Worm (Caenorhabditis elegans): ENCODE data around the gene W03F9.11.

W03F9.11 gene

DNA sequence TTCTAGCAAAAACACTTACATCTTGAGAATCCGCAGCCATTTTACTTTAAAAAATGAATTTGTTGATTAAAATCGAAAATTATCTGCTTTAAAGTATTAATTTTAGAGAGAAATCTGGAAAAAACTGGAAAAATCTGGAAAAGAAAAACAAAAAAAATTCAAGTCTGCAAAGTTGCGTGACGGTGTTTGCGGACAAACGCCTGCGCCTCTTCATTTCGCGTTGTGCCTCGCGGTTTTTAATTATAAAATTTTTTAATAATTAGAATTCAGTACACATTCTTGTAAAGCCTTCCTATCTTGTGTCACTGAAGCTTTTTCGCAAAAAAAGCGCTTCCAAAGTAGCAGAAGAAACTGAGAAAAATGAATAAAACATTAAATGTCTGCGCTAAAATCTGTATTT lies 14.5 kb downstream of the W03F9.11 start, which contains the start of gene W03F9.1:
Gene W03F9.1 (minus strand): TSS at position 109 of the 400 bp plus-strand sequence.
- TF ChIP-seq lsy-2 (tag; optimal IDR thresholded peaks at IDR 0.05) (peak in 1 of 2 experiments; percentile 71), arid-1 (GFP tag; conservative IDR thresholded peaks at IDR 0.05) (0 out of 2 replicates have a peak, but pooled peaks have one; percentile 32), Y75B8A.6 (GFP tag; IDR thresholded peaks at IDR 0.05) (no peak), gei-8 (GFP tag; optimal IDR thresholded peaks at IDR 0.05) (no peak), spr-1 (tag; optimal IDR thresholded peaks at IDR 0.05) (peak; percentile 35), zag-1 (tag; optimal IDR thresholded peaks at IDR 0.05) (no peak), ceh-20 (GFP tag; IDR thresholded peaks at IDR 0.05) (no peak), zip-2 (tag; optimal IDR thresholded peaks at IDR 0.05) (peak; percentile 30), lin-39 (tag; optimal IDR thresholded peaks at IDR 0.05) (no peak), hif-1 (tag; optimal IDR thresholded peaks at IDR 0.05) (peak in 1 of 2 experiments; percentile 18), F10B5.3 (tag; optimal IDR thresholded peaks at IDR 0.05) (peak; percentile 45), spr-3 (GFP tag; optimal IDR thresholded peaks at IDR 0.05) (no peak), nhr-6 (tag; optimal IDR thresholded peaks at IDR 0.05) (peak; percentile 11), hmg-1.1 (GFP tag; IDR thresholded peaks at IDR 0.05) (peak; percentile 65), snpc-4 (tag; optimal IDR thresholded peaks at IDR 0.05) (no peak), nhr-102 (tag; optimal IDR thresholded peaks at IDR 0.05) (peak; percentile 5), ceh-32 (tag; optimal IDR thresholded peaks at IDR 0.05; ENCODE audit: poor library complexity) (no peak), ceh-28 (tag; optimal IDR thresholded peaks at IDR 0.05) (no peak), vab-7 (GFP tag; IDR thresholded peaks at IDR 0.05) (no peak), unc-130 (GFP tag; optimal IDR thresholded peaks at IDR 0.05) (peak; percentile 39), jun-1 (tag; optimal IDR thresholded peaks at IDR 0.05) (no peak), ZK337.2 (GFP tag; IDR thresholded peaks at IDR 0.05) (no peak), dpl-1 (GFP tag; optimal IDR thresholded peaks at IDR 0.05) (peak; percentile 63), T26A8.4 (GFP tag; IDR thresholded peaks at IDR 0.05) (peak; percentile 58), nhr-25 (tag; optimal IDR thresholded peaks at IDR 0.05; ENCODE audit: borderline replicate concordance, insufficient read depth) (no peak), ztf-11 (tag; optimal IDR thresholded peaks at IDR 0.05) (no peak), mep-1 (tag; optimal IDR thresholded peaks at IDR 0.05) (peak; percentile 77), R02D3.7 (tag; optimal IDR thresholded peaks at IDR 0.05) (no peak), php-3 (GFP tag; IDR thresholded peaks at IDR 0.05) (no peak), Y105C5A.15 (GFP tag; IDR thresholded peaks at IDR 0.05) (no peak), pqm-1 (tag; optimal IDR thresholded peaks at IDR 0.05) (no peak), daf-19 (GFP tag; conservative IDR thresholded peaks at IDR 0.05) (no peak), mdt-29 (GFP tag; IDR thresholded peaks at IDR 0.05) (peak; percentile 74), Y5F2A.4 (GFP tag; optimal IDR thresholded peaks at IDR 0.05) (no peak), skn-1 (tag; optimal IDR thresholded peaks at IDR 0.05) (no peak), madf-9 (GFP tag; conservative IDR thresholded peaks at IDR 0.05) (no peak), dmd-6 (GFP tag; IDR thresholded peaks at IDR 0.05) (peak; percentile 38), duxl-1 (tag; optimal IDR thresholded peaks at IDR 0.05; ENCODE audit: poor library complexity) (peak; percentile 58), mdl-1 (tag; optimal IDR thresholded peaks at IDR 0.05) (no peak), ceh-44 (GFP tag; IDR thresholded peaks at IDR 0.05) (no peak), tag-97 (GFP tag; IDR thresholded peaks at IDR 0.05) (no peak), lin-15B (tag; optimal IDR thresholded peaks at IDR 0.05) (no peak), set-16 (GFP tag; IDR thresholded peaks at IDR 0.05) (no peak), snpc-1.2 (GFP tag; IDR thresholded peaks at IDR 0.05) (no peak), unc-39 (tag; optimal IDR thresholded peaks at IDR 0.05) (no peak), lim-7 (GFP tag; IDR thresholded peaks at IDR 0.05) (no peak), cey-2 (tag; optimal IDR thresholded peaks at IDR 0.05; ENCODE audit: borderline replicate concordance, insufficient read depth) (no peak), hlh-30 (tag; optimal IDR thresholded peaks at IDR 0.05; ENCODE audit: insufficient read depth) (peak; percentile 32), F44E2.7 (GFP tag; IDR thresholded peaks at IDR 0.05) (no peak), mes-2 (tag; optimal IDR thresholded peaks at IDR 0.05; ENCODE audit: poor library complexity, severe bottlenecking) (peak; percentile 70), lin-38 (GFP tag; IDR thresholded peaks at IDR 0.05) (peak; percentile 68)
